Fruit fly (Drosophila melanogaster) whole organism, embryonic: ENCODE results near the gene CG44303.
A peak's percentile ranks its signal among the peaks of the same experiment; 100 is the strongest.

Source experiments
- Adf1 ChIP-seq: fragments of 200-800 bp; sonication (Bioruptor generic); IDR thresholded peaks from 2 replicates; pipeline ENCODE4 v1.3.6; 2022; ENCODE audit warnings: missing biosample characterization, missing genetic modification characterization
- Antp ChIP-seq: fragments of 200-800 bp; sonication (Bioruptor generic); optimal IDR thresholded peaks from 3 replicates; lab custom pipeline; 2016; ENCODE audit warnings: missing biosample characterization, missing genetic modification characterization
- CG10267 ChIP-seq: fragments of 200-800 bp; sonication (Bioruptor generic); optimal IDR thresholded peaks from 2 replicates; lab custom pipeline; 2018; ENCODE audit warnings: missing biosample characterization, mild to moderate bottlenecking, missing genetic modification characterization, moderate library complexity
- CG11560 ChIP-seq: fragments of 200-800 bp; sonication (Bioruptor generic); IDR thresholded peaks from 3 replicates; pipeline ENCODE4 v1.3.6; 2022; ENCODE audit warnings: missing biosample characterization, missing genetic modification characterization
- CG13424 ChIP-seq: fragments of 200-800 bp; sonication (Bioruptor generic); optimal IDR thresholded peaks from 2 replicates; lab custom pipeline; 2019; ENCODE audit warnings: missing biosample characterization, mild to moderate bottlenecking, missing genetic modification characterization, moderate library complexity
- CG14710 ChIP-seq: fragments of 200-800 bp; sonication (Bioruptor generic); optimal IDR thresholded peaks from 3 replicates; lab custom pipeline; 2019; ENCODE audit warnings: missing biosample characterization, mild to moderate bottlenecking, missing genetic modification characterization, moderate library complexity
- CG17359 ChIP-seq: fragments of 200-800 bp; sonication (Bioruptor generic); optimal IDR thresholded peaks from 3 replicates; lab custom pipeline; 2018; ENCODE audit warnings: missing biosample characterization, mild to moderate bottlenecking, missing genetic modification characterization, moderate library complexity
- CG17802 ChIP-seq: fragments of 200-800 bp; sonication (Bioruptor generic); optimal IDR thresholded peaks from 2 replicates; lab custom pipeline; 2018; ENCODE audit warnings: missing biosample characterization, mild to moderate bottlenecking, missing genetic modification characterization, moderate library complexity
- CG18764 ChIP-seq: fragments of 200-800 bp; sonication (Bioruptor generic); optimal IDR thresholded peaks from 3 replicates; lab custom pipeline; 2016; ENCODE audit warnings: missing biosample characterization, missing genetic modification characterization
- CG34224 ChIP-seq: fragments of 200-800 bp; sonication (Bioruptor generic); IDR thresholded peaks from 3 replicates; pipeline ENCODE4 v1.3.6; 2022; ENCODE audit warnings: missing biosample characterization, missing genetic modification characterization; ENCODE audit not compliant: partially characterized antibody
- CG5245 ChIP-seq: fragments of 200-800 bp; sonication (Bioruptor generic); optimal IDR thresholded peaks from 3 replicates; lab custom pipeline; 2016; ENCODE audit warnings: missing biosample characterization, missing genetic modification characterization
- CG5953 ChIP-seq: fragments of 200-800 bp; sonication (Bioruptor generic); IDR thresholded peaks from 2 replicates; pipeline ENCODE4 v1.3.6; 2022; ENCODE audit warnings: missing biosample characterization, missing genetic modification characterization
- CG6854 ChIP-seq: fragments of 200-800 bp; sonication (Bioruptor generic); optimal IDR thresholded peaks from 3 replicates; lab custom pipeline; 2017; ENCODE audit warnings: missing biosample characterization, mild to moderate bottlenecking, missing genetic modification characterization
- CG7271 ChIP-seq: fragments of 200-800 bp; sonication (Bioruptor generic); optimal IDR thresholded peaks from 2 replicates; lab custom pipeline; 2018; ENCODE audit warnings: missing biosample characterization, mild to moderate bottlenecking, missing genetic modification characterization, moderate library complexity
- CG8281 ChIP-seq: fragments of 200-800 bp; sonication (Bioruptor generic); optimal IDR thresholded peaks from 2 replicates; lab custom pipeline; 2018; ENCODE audit warnings: missing biosample characterization, mild to moderate bottlenecking, missing genetic modification characterization, moderate library complexity
- CG9215 ChIP-seq: fragments of 200-800 bp; sonication (Bioruptor generic); IDR thresholded peaks from 2 replicates; pipeline ENCODE4 v1.3.6; 2022; ENCODE audit warnings: missing biosample characterization, missing genetic modification characterization
- CG9727 ChIP-seq: fragments of 200-800 bp; sonication (Bioruptor generic); optimal IDR thresholded peaks from 3 replicates; lab custom pipeline; 2017; ENCODE audit warnings: missing biosample characterization, mild to moderate bottlenecking, missing genetic modification characterization
- D19B ChIP-seq: fragments of 200-800 bp; sonication (Bioruptor generic); optimal IDR thresholded peaks from 2 replicates; lab custom pipeline; 2017; ENCODE audit warnings: missing biosample characterization, mild to moderate bottlenecking, missing genetic modification characterization
- Doc3 ChIP-seq: fragments of 200-800 bp; sonication (Bioruptor generic); IDR thresholded peaks from 3 replicates; pipeline ENCODE4 v1.3.6; 2022; ENCODE audit warnings: missing biosample characterization, missing genetic modification characterization; ENCODE audit not compliant: partially characterized antibody
- Elba2 ChIP-seq: fragments of 200-800 bp; sonication (Bioruptor generic); optimal IDR thresholded peaks from 3 replicates; lab custom pipeline; 2016; ENCODE audit warnings: missing biosample characterization, missing genetic modification characterization
- Fer3 ChIP-seq: fragments of 200-800 bp; sonication (Bioruptor generic); optimal IDR thresholded peaks from 2 replicates; lab custom pipeline; 2018; ENCODE audit warnings: missing biosample characterization, mild to moderate bottlenecking, missing genetic modification characterization, moderate library complexity
- GATAe ChIP-seq: fragments of 200-800 bp; sonication (Bioruptor generic); conservative IDR thresholded peaks from 2 replicates; pipeline ENCODE4 v1.3.6; 2022; ENCODE audit warnings: missing biosample characterization, missing genetic modification characterization
- Mes4 ChIP-seq: fragments of 200-800 bp; sonication (Bioruptor generic); optimal IDR thresholded peaks from 2 replicates; lab custom pipeline; 2016; ENCODE audit warnings: missing biosample characterization, missing genetic modification characterization
- Sry-δ ChIP-seq: fragments of 200-800 bp; sonication (Bioruptor generic); optimal IDR thresholded peaks from 2 replicates; lab custom pipeline; 2016; ENCODE audit warnings: missing biosample characterization, missing genetic modification characterization
- aop ChIP-seq: fragments of 200-800 bp; sonication (Bioruptor generic); IDR thresholded peaks from 2 replicates; pipeline ENCODE4 v1.3.6; 2022; ENCODE audit warnings: missing biosample characterization, missing genetic modification characterization
- ap ChIP-seq: fragments of 200-800 bp; sonication (Bioruptor generic); IDR thresholded peaks from 2 replicates; pipeline ENCODE4 v1.3.6; 2022; ENCODE audit warnings: missing biosample characterization, missing genetic modification characterization
- bowl ChIP-seq: fragments of 200-800 bp; sonication (Bioruptor generic); IDR thresholded peaks from 2 replicates; pipeline ENCODE4 v1.3.6; 2022; ENCODE audit warnings: missing biosample characterization, missing genetic modification characterization
- caup ChIP-seq: fragments of 200-800 bp; sonication (Bioruptor generic); optimal IDR thresholded peaks from 3 replicates; lab custom pipeline; 2017; ENCODE audit warnings: missing biosample characterization, mild to moderate bottlenecking, missing genetic modification characterization, moderate library complexity; ENCODE audit not compliant: severe bottlenecking
- chm ChIP-seq: fragments of 200-800 bp; sonication (Bioruptor generic); IDR thresholded peaks from 2 replicates; pipeline ENCODE4 v1.3.6; 2022; ENCODE audit warnings: missing biosample characterization, missing genetic modification characterization
- corto ChIP-seq: fragments of 200-800 bp; sonication (Bioruptor generic); optimal IDR thresholded peaks from 2 replicates; lab custom pipeline; 2016; ENCODE audit warnings: missing biosample characterization, mild to moderate bottlenecking, missing genetic modification characterization, moderate library complexity
- crc ChIP-seq: fragments of 200-800 bp; sonication (Bioruptor generic); optimal IDR thresholded peaks from 2 replicates; lab custom pipeline; 2016; ENCODE audit warnings: missing biosample characterization, missing genetic modification characterization
- fd3F ChIP-seq: fragments of 200-800 bp; sonication (Bioruptor generic); optimal IDR thresholded peaks from 2 replicates; lab custom pipeline; 2018; ENCODE audit warnings: missing biosample characterization, mild to moderate bottlenecking, missing genetic modification characterization, moderate library complexity
- fd96Cb ChIP-seq: fragments of 200-800 bp; sonication (Bioruptor generic); optimal IDR thresholded peaks from 2 replicates; lab custom pipeline; 2018; ENCODE audit warnings: missing biosample characterization, mild to moderate bottlenecking, missing genetic modification characterization, moderate library complexity
- hkb ChIP-seq, 2 experiments: fragments of 200-800 bp in 1 of 2; fragments of >200 bp in 1 of 2; sonication (Bioruptor generic) in 1 of 2; IDR thresholded peaks in 1 of 2; optimal IDR thresholded peaks in 1 of 2; 2 replicates each; pipeline versions ENCODE4 v1.3.6 to Lab custom; 2017 to 2022; ENCODE audit warnings: missing biosample characterization in 1 of 2, missing genetic modification characterization in 1 of 2
- hth ChIP-seq: fragments of >200 bp; optimal IDR thresholded peaks from 2 replicates; lab custom pipeline; 2017; ENCODE audit warnings: inconsistent platforms
- kah ChIP-seq: fragments of 200-800 bp; sonication (Bioruptor generic); optimal IDR thresholded peaks from 2 replicates; lab custom pipeline; 2018; ENCODE audit warnings: missing biosample characterization, mild to moderate bottlenecking, missing genetic modification characterization
- lmd ChIP-seq: fragments of 200-800 bp; sonication (Bioruptor generic); IDR thresholded peaks from 2 replicates; pipeline ENCODE4 v1.3.6; 2022; ENCODE audit warnings: missing biosample characterization, missing genetic modification characterization
- nau ChIP-seq: fragments of 200-800 bp; sonication (Bioruptor generic); optimal IDR thresholded peaks from 3 replicates; lab custom pipeline; 2017; ENCODE audit warnings: missing biosample characterization, mild to moderate bottlenecking, missing genetic modification characterization, missing genetic modification reagents
- nmo ChIP-seq: fragments of 200-800 bp; sonication (Bioruptor generic); optimal IDR thresholded peaks from 2 replicates; lab custom pipeline; 2018; ENCODE audit warnings: missing biosample characterization, mild to moderate bottlenecking, missing genetic modification characterization, moderate library complexity
- onecut ChIP-seq: fragments of 200-800 bp; sonication (Bioruptor generic); IDR thresholded peaks from 2 replicates; pipeline ENCODE4 v1.3.6; 2022; ENCODE audit warnings: missing biosample characterization, missing genetic modification characterization
- ranshi ChIP-seq: fragments of 200-800 bp; sonication (Bioruptor generic); IDR thresholded peaks from 2 replicates; pipeline ENCODE4 v1.3.6; 2022; ENCODE audit warnings: missing biosample characterization, missing genetic modification characterization
- repo ChIP-seq: fragments of 200-800 bp; sonication (Bioruptor generic); optimal IDR thresholded peaks from 2 replicates; lab custom pipeline; 2016; ENCODE audit warnings: missing biosample characterization, missing genetic modification characterization
- sob ChIP-seq: fragments of 200-800 bp; sonication (Bioruptor generic); IDR thresholded peaks from 2 replicates; pipeline ENCODE4 v1.3.6; 2022; ENCODE audit warnings: missing biosample characterization, missing genetic modification characterization
- ssp ChIP-seq: fragments of 200-800 bp; sonication (Bioruptor generic); IDR thresholded peaks from 2 replicates; pipeline ENCODE4 v1.3.6; 2022; ENCODE audit warnings: missing biosample characterization, missing genetic modification characterization
- ttk ChIP-seq: fragments of 200-800 bp; sonication (Bioruptor generic); IDR thresholded peaks from 2 replicates; pipeline ENCODE4 v2.1.2; 2022; ENCODE audit warnings: missing biosample characterization, missing genetic modification characterization
- tup ChIP-seq: fragments of 200-800 bp; sonication (Bioruptor generic); optimal IDR thresholded peaks from 2 replicates; lab custom pipeline; 2016; ENCODE audit warnings: missing biosample characterization, mild to moderate bottlenecking, missing genetic modification characterization, moderate library complexity
- wek ChIP-seq: fragments of 200-800 bp; sonication (Bioruptor generic); optimal IDR thresholded peaks from 3 replicates; lab custom pipeline; 2018; ENCODE audit warnings: missing biosample characterization, mild to moderate bottlenecking, missing genetic modification characterization, moderate library complexity
- z ChIP-seq: fragments of 200-800 bp; sonication (Bioruptor generic); IDR thresholded peaks from 3 replicates; pipeline ENCODE4 v1.3.6; 2022; ENCODE audit warnings: missing biosample characterization, missing genetic modification characterization
- zf30C ChIP-seq: fragments of 200-800 bp; sonication (Bioruptor generic); optimal IDR thresholded peaks from 3 replicates; lab custom pipeline; 2018; ENCODE audit warnings: missing biosample characterization, mild to moderate bottlenecking, missing genetic modification characterization

The CG44303 gene

DNA sequence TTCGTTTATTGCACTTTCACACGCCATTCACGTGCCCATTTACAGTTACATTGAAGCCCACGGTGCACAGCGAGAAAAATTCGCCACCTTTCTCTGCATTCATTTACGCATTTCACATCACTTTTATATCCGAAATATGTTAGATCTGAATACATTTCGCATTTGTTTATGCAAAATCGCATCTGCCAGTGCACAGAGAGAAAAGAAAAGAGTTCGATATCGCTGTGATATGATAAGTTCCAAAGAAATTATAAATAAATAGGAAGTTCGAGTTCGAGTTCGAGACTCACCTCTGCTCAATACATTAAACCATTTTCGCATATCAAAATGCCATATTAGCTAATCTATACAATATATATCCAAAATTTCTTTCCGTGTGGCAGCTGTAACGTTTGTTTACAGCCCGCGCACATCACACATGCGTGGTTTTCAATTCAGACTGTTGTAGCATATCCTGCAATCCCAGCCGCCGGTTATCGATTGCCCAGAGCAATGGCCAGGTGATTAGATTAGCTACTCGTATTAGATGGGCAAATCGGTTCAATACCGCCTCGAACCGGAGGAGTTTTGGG lies 31.1 kb downstream of the CG44303 start (continued):
- TF ChIP-seq nmo (GFP tag; lab: Kevin White, UChicago) (peak; percentile 91), D19B (GFP tag; lab: Kevin White, UChicago) (peak; percentile 77), z (GFP tag; lab: Robert Waterston, UW) (no peak), sob (GFP tag; lab: Robert Waterston, UW) (peak; percentile 80), chm (GFP tag; lab: Robert Waterston, UW) (peak; percentile 62; the same call in 1 of the 2 replicates), wek (GFP tag; lab: Kevin White, UChicago) (peak; percentile 26), repo (GFP tag; lab: Kevin White, UChicago) (peak; percentile 63), hth (no peak), CG13424 (tag; lab: Kevin White, UChicago) (peak; percentile 85), Adf1 (GFP tag; lab: Robert Waterston, UW) (peak; percentile 40), caup (peak; percentile 85), GATAe (GFP tag; lab: Robert Waterston, UW) (no peak; the same call in 1 of the 2 replicates), Antp (GFP tag; lab: Kevin White, UChicago) (peak; percentile 80), CG11560 (tag; lab: Robert Waterston, UW) (peak; percentile 70), CG9727 (GFP tag; lab: Kevin White, UChicago) (peak; percentile 91), zf30C (GFP tag; lab: Kevin White, UChicago) (peak; percentile 84), ttk (peak; percentile 78), tup (GFP tag; lab: Kevin White, UChicago) (peak; percentile 77), Sry-δ (peak; percentile 34), CG17359 (peak; percentile 82), Fer3 (peak; percentile 81), CG5953 (GFP tag; lab: Robert Waterston, UW) (peak; percentile 50; the same call in 1 of the 2 replicates), CG9215 (peak; percentile 73), CG10267 (tag; lab: Kevin White, UChicago) (peak; percentile 74), fd96Cb (peak; percentile 84), lmd (GFP tag; lab: Robert Waterston, UW) (peak; percentile 87), CG7271 (tag; lab: Kevin White, UChicago) (no peak), Doc3 (GFP tag; lab: Robert Waterston, UW) (no peak), CG18764 (GFP tag; lab: Kevin White, UChicago) (peak; percentile 76), corto (GFP tag; lab: Kevin White, UChicago) (peak; percentile 73), crc (GFP tag; lab: Kevin White, UChicago) (peak; percentile 78), CG14710 (peak; percentile 73), ssp (GFP tag; lab: Robert Waterston, UW) (peak; percentile 64), kah (GFP tag; lab: Kevin White, UChicago) (peak; percentile 59), bowl (0 out of 2 replicates have a peak, but pooled peaks have one; percentile 5), ranshi (GFP tag; lab: Robert Waterston, UW) (peak; percentile 65), Mes4 (GFP tag; lab: Kevin White, UChicago) (peak; percentile 43), CG5245 (peak; percentile 68), CG6854 (GFP tag; lab: Kevin White, UChicago) (peak; percentile 81), nau (peak; percentile 83), hkb (optimal IDR thresholded peaks at IDR 0.05; lab: Kevin White, UChicago) (no peak), hkb (GFP tag; IDR thresholded peaks at IDR 0.05; lab: Robert Waterston, UW) (peak; percentile 88), CG8281 (tag; lab: Kevin White, UChicago) (peak; percentile 51), ap (GFP tag; lab: Robert Waterston, UW) (peak; percentile 45; the same call in 1 of the 2 replicates), Elba2 (GFP tag; lab: Kevin White, UChicago) (no peak), CG17802 (tag; lab: Kevin White, UChicago) (peak; percentile 40), onecut (GFP tag; lab: Robert Waterston, UW) (peak; percentile 81), CG34224 (GFP tag; lab: Robert Waterston, UW) (no peak), fd3F (GFP tag; lab: Kevin White, UChicago) (peak; percentile 78), aop (GFP tag; lab: Robert Waterston, UW) (0 out of 2 replicates have a peak, but pooled peaks have one; percentile 31)
